Fruit fly (Drosophila melanogaster) whole organism, embryonic: ENCODE data around the gene CG9184.

ENCODE experiments used
- B-H2 ChIP-seq: fragments of 200-800 bp; sonication (Bioruptor generic); optimal IDR thresholded peaks from 2 replicates; lab custom pipeline; 2018; ENCODE audit warnings: missing biosample characterization, mild to moderate bottlenecking, missing genetic modification characterization
- Blimp-1 ChIP-seq: fragments of 200-800 bp; sonication (Bioruptor generic); optimal IDR thresholded peaks from 3 replicates; lab custom pipeline; 2018; ENCODE audit warnings: missing biosample characterization, missing genetic modification characterization, mild to moderate bottlenecking, moderate library complexity, missing genetic modification reagents
- C15 ChIP-seq: fragments of 200-800 bp; sonication (Bioruptor generic); IDR thresholded peaks from 3 replicates; pipeline ENCODE4 v1.3.6; 2022; ENCODE audit warnings: missing biosample characterization, missing genetic modification characterization
- CG1024 ChIP-seq: fragments of 200-800 bp; sonication (Bioruptor generic); IDR thresholded peaks from 2 replicates; pipeline ENCODE4 v1.3.6; 2022; ENCODE audit warnings: missing biosample characterization, missing genetic modification characterization
- CG11093 ChIP-seq: fragments of 200-800 bp; sonication (Bioruptor generic); IDR thresholded peaks from 3 replicates; pipeline ENCODE4 v1.3.6; 2022; ENCODE audit warnings: missing biosample characterization, missing genetic modification characterization
- CG11560 ChIP-seq: fragments of 200-800 bp; sonication (Bioruptor generic); IDR thresholded peaks from 3 replicates; pipeline ENCODE4 v1.3.6; 2022; ENCODE audit warnings: missing biosample characterization, missing genetic modification characterization
- CG11695 ChIP-seq: fragments of 200-800 bp; sonication (Bioruptor generic); IDR thresholded peaks from 3 replicates; pipeline ENCODE4 v1.3.6; 2022; ENCODE audit warnings: missing biosample characterization, missing genetic modification characterization
- CG12769 ChIP-seq: fragments of 200-800 bp; sonication (Bioruptor generic); optimal IDR thresholded peaks from 2 replicates; lab custom pipeline; 2019; ENCODE audit warnings: missing biosample characterization, mild to moderate bottlenecking, missing genetic modification characterization, moderate library complexity
- CG1602 ChIP-seq: fragments of 200-800 bp; sonication (Bioruptor generic); optimal IDR thresholded peaks from 3 replicates; lab custom pipeline; 2016; ENCODE audit warnings: missing biosample characterization, missing genetic modification characterization
- CG16863 ChIP-seq: fragments of 200-800 bp; sonication (Bioruptor generic); optimal IDR thresholded peaks from 3 replicates; lab custom pipeline; 2016; ENCODE audit warnings: missing biosample characterization, missing genetic modification characterization
- CG2129 ChIP-seq: fragments of 200-800 bp; sonication (Bioruptor generic); IDR thresholded peaks from 2 replicates; pipeline ENCODE4 v1.3.6; 2022; ENCODE audit warnings: missing biosample characterization, missing genetic modification characterization; ENCODE audit not compliant: partially characterized antibody
- CG2202 ChIP-seq: fragments of 200-800 bp; sonication (Bioruptor generic); optimal IDR thresholded peaks from 2 replicates; lab custom pipeline; 2018; ENCODE audit warnings: missing biosample characterization, mild to moderate bottlenecking, missing genetic modification characterization
- CG30020 ChIP-seq: fragments of 200-800 bp; optimal IDR thresholded peaks from 2 replicates; lab custom pipeline; 2019; ENCODE audit warnings: missing biosample characterization, mild to moderate bottlenecking, missing genetic modification characterization, moderate library complexity
- CG30403 ChIP-seq: fragments of 200-800 bp; sonication (Bioruptor generic); optimal IDR thresholded peaks from 3 replicates; lab custom pipeline; 2016; ENCODE audit warnings: missing biosample characterization, missing genetic modification characterization
- CG32767 ChIP-seq: fragments of 200-800 bp; sonication (Bioruptor generic); IDR thresholded peaks from 2 replicates; pipeline ENCODE4 v1.3.6; 2022; ENCODE audit warnings: missing biosample characterization, missing genetic modification characterization
- CG32772 ChIP-seq: fragments of 200-800 bp; sonication (Bioruptor generic); IDR thresholded peaks from 2 replicates; pipeline ENCODE4 v1.3.6; 2022; ENCODE audit warnings: missing biosample characterization, missing genetic modification characterization
- CG34224 ChIP-seq: fragments of 200-800 bp; sonication (Bioruptor generic); IDR thresholded peaks from 3 replicates; pipeline ENCODE4 v1.3.6; 2022; ENCODE audit warnings: missing biosample characterization, missing genetic modification characterization; ENCODE audit not compliant: partially characterized antibody
- CG3995 ChIP-seq: fragments of 200-800 bp; sonication (Bioruptor generic); optimal IDR thresholded peaks from 3 replicates; lab custom pipeline; 2016; ENCODE audit warnings: missing biosample characterization, missing genetic modification characterization
- CG4424 ChIP-seq: fragments of 200-800 bp; sonication (Bioruptor generic); optimal IDR thresholded peaks from 3 replicates; lab custom pipeline; 2016; ENCODE audit warnings: missing biosample characterization, missing genetic modification characterization
- CG6689 ChIP-seq: fragments of 200-800 bp; sonication (Bioruptor generic); IDR thresholded peaks from 2 replicates; pipeline ENCODE4 v1.3.6; 2022; ENCODE audit warnings: missing biosample characterization, missing genetic modification characterization
- CG6791 ChIP-seq: fragments of 200-800 bp; sonication (Bioruptor generic); IDR thresholded peaks from 3 replicates; pipeline ENCODE4 v1.3.6; 2022; ENCODE audit warnings: missing biosample characterization, missing genetic modification characterization; ENCODE audit not compliant: partially characterized antibody
- CoRest ChIP-seq: fragments of 200-800 bp; sonication (Bioruptor generic); optimal IDR thresholded peaks from 3 replicates; lab custom pipeline; 2018; ENCODE audit warnings: missing biosample characterization, mild to moderate bottlenecking, missing genetic modification characterization, moderate library complexity
- Dbx ChIP-seq: fragments of 200-800 bp; sonication (Bioruptor generic); IDR thresholded peaks from 3 replicates; pipeline ENCODE4 v1.3.6; 2022; ENCODE audit warnings: missing biosample characterization, missing genetic modification characterization
- Dref ChIP-seq: fragments of 200-800 bp; sonication (Bioruptor generic); IDR thresholded peaks from 2 replicates; pipeline ENCODE4 v1.3.6; 2022; ENCODE audit warnings: missing biosample characterization, missing genetic modification characterization
- GATAe ChIP-seq: fragments of 200-800 bp; sonication (Bioruptor generic); conservative IDR thresholded peaks from 2 replicates; pipeline ENCODE4 v1.3.6; 2022; ENCODE audit warnings: missing biosample characterization, missing genetic modification characterization
- HLH3B ChIP-seq: fragments of 200-800 bp; sonication (Bioruptor generic); IDR thresholded peaks from 2 replicates; pipeline ENCODE4 v1.3.6; 2022; ENCODE audit warnings: missing biosample characterization, missing genetic modification characterization
- Hey ChIP-seq: fragments of 200-800 bp; sonication (Bioruptor generic); optimal IDR thresholded peaks from 3 replicates; lab custom pipeline; 2018; ENCODE audit warnings: missing biosample characterization, mild to moderate bottlenecking, missing genetic modification characterization
- Hsf ChIP-seq: fragments of 200-800 bp; sonication (Bioruptor generic); optimal IDR thresholded peaks from 3 replicates; lab custom pipeline; 2016; ENCODE audit warnings: missing biosample characterization, missing genetic modification characterization
- Lpt ChIP-seq: fragments of >200 bp; optimal IDR thresholded peaks from 2 replicates; lab custom pipeline; 2018; ENCODE audit warnings: missing biosample characterization, missing genetic modification characterization
- MBD-R2 ChIP-seq: fragments of 200-800 bp; sonication (Bioruptor generic); IDR thresholded peaks from 2 replicates; pipeline ENCODE4 v1.3.6; 2022; ENCODE audit warnings: missing biosample characterization, missing genetic modification characterization
- MESR4 ChIP-seq: fragments of 200-800 bp; sonication (Bioruptor generic); optimal IDR thresholded peaks from 2 replicates; lab custom pipeline; 2018; ENCODE audit warnings: missing biosample characterization, mild to moderate bottlenecking, missing genetic modification characterization, moderate library complexity
- Mad ChIP-seq: fragments of 200-800 bp; sonication (Bioruptor generic); optimal IDR thresholded peaks from 2 replicates; lab custom pipeline; 2016; ENCODE audit warnings: missing biosample characterization, missing genetic modification characterization
- NFAT ChIP-seq: fragments of 200-800 bp; sonication (Bioruptor generic); IDR thresholded peaks from 2 replicates; pipeline ENCODE4 v1.3.6; 2022; ENCODE audit warnings: missing biosample characterization, missing genetic modification characterization
- Opbp ChIP-seq: fragments of 200-800 bp; sonication (Bioruptor generic); IDR thresholded peaks from 3 replicates; pipeline ENCODE4 v1.3.6; 2022; ENCODE audit warnings: missing biosample characterization, missing genetic modification characterization; ENCODE audit not compliant: partially characterized antibody
- Poxn ChIP-seq: fragments of 200-800 bp; sonication (Bioruptor generic); IDR thresholded peaks from 2 replicates; pipeline ENCODE4 v1.3.6; 2022; ENCODE audit warnings: missing biosample characterization, missing genetic modification characterization
- Vsx1 ChIP-seq: fragments of 200-800 bp; sonication (Bioruptor generic); optimal IDR thresholded peaks from 2 replicates; lab custom pipeline; 2017; ENCODE audit warnings: missing biosample characterization, mild to moderate bottlenecking, missing genetic modification characterization, missing genetic modification reagents
- crol ChIP-seq: fragments of 200-800 bp; sonication (Bioruptor generic); IDR thresholded peaks from 2 replicates; pipeline ENCODE4 v1.3.6; 2022; ENCODE audit warnings: missing biosample characterization, missing genetic modification characterization
- fd64A ChIP-seq: fragments of 200-800 bp; sonication (Bioruptor generic); optimal IDR thresholded peaks from 3 replicates; lab custom pipeline; 2018; ENCODE audit warnings: missing biosample characterization, mild to moderate bottlenecking, missing genetic modification characterization
- gcm ChIP-seq: fragments of 200-800 bp; sonication (Bioruptor generic); optimal IDR thresholded peaks from 2 replicates; lab custom pipeline; 2019; ENCODE audit warnings: missing biosample characterization, mild to moderate bottlenecking, missing genetic modification characterization, moderate library complexity
- her ChIP-seq: fragments of 200-800 bp; sonication (Bioruptor generic); optimal IDR thresholded peaks from 2 replicates; lab custom pipeline; 2016; ENCODE audit warnings: missing biosample characterization, missing genetic modification characterization
- lmd ChIP-seq: fragments of 200-800 bp; sonication (Bioruptor generic); IDR thresholded peaks from 2 replicates; pipeline ENCODE4 v1.3.6; 2022; ENCODE audit warnings: missing biosample characterization, missing genetic modification characterization
- lola ChIP-seq, 3 experiments: fragments of >200 bp in 2 of 3; fragments of 200-800 bp in 1 of 3; sonication (Bioruptor generic) in 1 of 3; optimal IDR thresholded peaks; 2 replicates each; lab custom pipeline; 2017 to 2019; ENCODE audit warnings: missing biosample characterization in 3 of 3, missing genetic modification characterization in 3 of 3, mild to moderate bottlenecking in 1 of 3, moderate library complexity in 1 of 3
- pros ChIP-seq: fragments of 200-800 bp; sonication (Bioruptor generic); optimal IDR thresholded peaks from 3 replicates; lab custom pipeline; 2019; ENCODE audit warnings: missing biosample characterization, mild to moderate bottlenecking, missing genetic modification characterization, moderate library complexity
- rib ChIP-seq: fragments of 200-800 bp; sonication (Bioruptor generic); IDR thresholded peaks from 2 replicates; pipeline ENCODE4 v1.3.6; 2022; ENCODE audit warnings: missing biosample characterization, missing genetic modification characterization
- shn ChIP-seq: fragments of 200-800 bp; sonication (Bioruptor generic); optimal IDR thresholded peaks from 3 replicates; lab custom pipeline; 2016; ENCODE audit warnings: missing biosample characterization, missing genetic modification characterization
- sna ChIP-seq: fragments of 200-800 bp; sonication (Bioruptor generic); IDR thresholded peaks from 2 replicates; pipeline ENCODE4 v1.3.6; 2022; ENCODE audit warnings: missing biosample characterization, missing genetic modification characterization; ENCODE audit not compliant: partially characterized antibody
- tap ChIP-seq: fragments of 200-800 bp; optimal IDR thresholded peaks from 3 replicates; lab custom pipeline; 2019; ENCODE audit warnings: missing biosample characterization, mild to moderate bottlenecking, missing genetic modification characterization, moderate library complexity
- tna ChIP-seq: fragments of 200-800 bp; sonication (Bioruptor generic); IDR thresholded peaks from 2 replicates; pipeline ENCODE4 v1.3.6; 2022; ENCODE audit warnings: missing biosample characterization, missing genetic modification characterization; ENCODE audit not compliant: partially characterized antibody
- z ChIP-seq: fragments of 200-800 bp; sonication (Bioruptor generic); IDR thresholded peaks from 3 replicates; pipeline ENCODE4 v1.3.6; 2022; ENCODE audit warnings: missing biosample characterization, missing genetic modification characterization
- zfh2 ChIP-seq: fragments of 200-800 bp; sonication (Bioruptor generic); optimal IDR thresholded peaks from 2 replicates; lab custom pipeline; 2016; ENCODE audit warnings: missing biosample characterization, missing genetic modification characterization

Gene CG9184

dm6 chr3L:1307005-1307632, 15.5 kb downstream of the CG9184 start, which contains the start of the genes Ctr9 and Nt5a (continued):
- TF ChIP-seq B-H2 (GFP tag; lab: Kevin White, UChicago) (peak; percentile 87), CG6689 (no peak), CG34224 (peak; percentile 81), lola (GFP tag; optimal IDR thresholded peaks at IDR 0.05; lab: Kevin White, UChicago) (peak in 1 of 3 experiments; percentile 16), Hsf (GFP tag; lab: Kevin White, UChicago) (peak; percentile 42), Mad (GFP tag; lab: Kevin White, UChicago) (peak; percentile 38), sna (peak; percentile 64; the same call in 1 of the 2 replicates), HLH3B (GFP tag; lab: Robert Waterston, UW) (no peak; the same call in 1 of the 2 replicates), CG16863 (GFP tag; lab: Kevin White, UChicago) (peak; percentile 27), Dref (peak; percentile 96), MESR4 (peak; percentile 84), tna (GFP tag; lab: Robert Waterston, UW) (peak; percentile 63), MBD-R2 (GFP tag; lab: Robert Waterston, UW) (peak; percentile 97), Vsx1 (no peak), lmd (GFP tag; lab: Robert Waterston, UW) (no peak; the same call in 1 of the 2 replicates), CG3995 (GFP tag; lab: Kevin White, UChicago) (peak; percentile 42), Dbx (GFP tag; lab: Robert Waterston, UW) (peak; percentile 68; the same call in 2 of the 3 replicates), Poxn (GFP tag; lab: Robert Waterston, UW) (no peak), CG4424 (peak; percentile 5), her (GFP tag; lab: Kevin White, UChicago) (peak; percentile 74), CG2202 (tag; lab: Kevin White, UChicago) (no peak), Opbp (peak; percentile 88), CoRest (peak; percentile 62), CG12769 (tag; lab: Kevin White, UChicago) (peak; percentile 82), crol (no peak), CG2129 (GFP tag; lab: Robert Waterston, UW) (peak; percentile 54; the same call in 1 of the 2 replicates), CG11560 (tag; lab: Robert Waterston, UW) (no peak), CG1024 (GFP tag; lab: Robert Waterston, UW) (no peak), z (GFP tag; lab: Robert Waterston, UW) (no peak), CG30403 (peak; percentile 68), gcm (GFP tag; lab: Kevin White, UChicago) (no peak), tap (tag; lab: Kevin White, UChicago) (no peak), GATAe (GFP tag; lab: Robert Waterston, UW) (no peak), CG32767 (GFP tag; lab: Robert Waterston, UW) (0 out of 2 replicates have a peak, but pooled peaks have one; percentile 36), Lpt (GFP tag; lab: Kevin White, UChicago) (no peak), CG6791 (GFP tag; lab: Robert Waterston, UW) (peak; percentile 81), Blimp-1 (GFP tag; lab: Kevin White, UChicago) (peak; percentile 71), CG11695 (GFP tag; lab: Robert Waterston, UW) (no peak), NFAT (peak; percentile 88), CG32772 (GFP tag; lab: Robert Waterston, UW) (no peak), shn (GFP tag; lab: Kevin White, UChicago) (peak; percentile 76), CG30020 (tag; lab: Kevin White, UChicago) (peak; percentile 74), rib (GFP tag; lab: Robert Waterston, UW) (peak; percentile 61; the same call in 1 of the 2 replicates), CG11093 (GFP tag; lab: Robert Waterston, UW) (no peak), fd64A (GFP tag; lab: Kevin White, UChicago) (no peak), CG1602 (GFP tag; lab: Kevin White, UChicago) (no peak), pros (GFP tag; lab: Kevin White, UChicago) (no peak), zfh2 (peak; percentile 75), Hey (tag; lab: Kevin White, UChicago) (no peak), C15 (GFP tag; lab: Robert Waterston, UW) (0 out of 3 replicates have a peak, but pooled peaks have one; percentile 27)
